Worm (Caenorhabditis elegans): ENCODE results near the gene Y44F5A.1.

DNA sequence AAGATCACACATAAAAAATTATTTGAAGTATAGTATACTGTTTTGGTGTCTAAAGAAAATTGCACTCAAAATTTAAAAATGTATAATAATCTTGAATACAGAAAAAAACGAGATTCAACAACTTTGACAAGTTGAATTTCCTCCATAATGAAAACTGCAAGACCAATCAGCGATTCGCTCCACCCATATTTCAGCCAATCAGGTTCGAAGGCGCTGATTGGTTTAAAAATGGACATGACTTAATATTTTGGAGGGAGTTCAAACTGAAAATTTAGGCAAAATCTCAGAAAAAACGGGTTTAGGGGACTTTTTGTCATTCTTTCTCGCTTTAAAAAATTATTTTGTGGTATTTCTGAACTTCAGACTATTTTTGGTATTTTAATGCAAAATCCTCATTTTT is 28.2 kb upstream of the Y44F5A.1 start:
- TF ChIP-seq C34F6.9 (tag; optimal IDR thresholded peaks at IDR 0.05) (no peak), unc-62 (GFP tag; optimal IDR thresholded peaks at IDR 0.05) (no peak), nhr-129 (tag; optimal IDR thresholded peaks at IDR 0.05) (no peak), nhr-77 (tag; optimal IDR thresholded peaks at IDR 0.05) (no peak), nhr-25 (tag; optimal IDR thresholded peaks at IDR 0.05) (no peak), lin-39 (tag; optimal IDR thresholded peaks at IDR 0.05) (no peak), nhr-12 (tag; optimal IDR thresholded peaks at IDR 0.05) (no peak), mdl-1 (tag; optimal IDR thresholded peaks at IDR 0.05) (no peak), egl-27 (tag; optimal IDR thresholded peaks at IDR 0.05) (no peak), nhr-6 (tag; optimal IDR thresholded peaks at IDR 0.05) (no peak), lin-11 (tag; optimal IDR thresholded peaks at IDR 0.05) (no peak)

All from whole organism, L2 larva.